Worm (Caenorhabditis elegans) whole organism, mixed stage, embryonic: ENCODE data around the gene cnc-2.

Source experiments
- ceh-39 ChIP-seq: fragments of 150-350 bp; optimal IDR thresholded peaks from 2 replicates; lab custom pipeline; 2014; ENCODE audit warnings: missing biosample characterization, missing genetic modification characterization
- elt-1 ChIP-seq: sonication (generic microtip); optimal IDR thresholded peaks from 2 replicates; lab custom pipeline; 2017; ENCODE audit warnings: missing genetic modification characterization, mild to moderate bottlenecking, missing compliant biosample characterization, antibody characterized with exemption, moderate library complexity, borderline replicate concordance; ENCODE audit not compliant: insufficient read depth
- ham-2 ChIP-seq: fragments of 200-800 bp; sonication (Bioruptor generic); optimal IDR thresholded peaks from 2 replicates; lab custom pipeline; 2018; ENCODE audit warnings: mild to moderate bottlenecking, missing genetic modification characterization, missing compliant biosample characterization
- lin-13 ChIP-seq: fragments of 150-350 bp; optimal IDR thresholded peaks from 2 replicates; lab custom pipeline; 2014; ENCODE audit warnings: missing biosample characterization, missing genetic modification characterization
- nhr-76 ChIP-seq: sonication (generic microtip); optimal IDR thresholded peaks from 2 replicates; lab custom pipeline; 2017; ENCODE audit warnings: missing biosample characterization, missing genetic modification characterization
- snpc-4 ChIP-seq: fragments of 150-350 bp; optimal IDR thresholded peaks from 2 replicates; lab custom pipeline; 2014; ENCODE audit warnings: missing biosample characterization, missing genetic modification characterization

- no peak for TF ChIP-seq lin-13
- TF ChIP-seq ham-2, result no peak
- TF ChIP-seq ceh-39 (tag; lab: Kevin White, UChicago), result no peak
- TF ChIP-seq elt-1, result no peak
- TF ChIP-seq nhr-76 (tag; lab: Kevin White, UChicago), result no peak
- no peak for TF ChIP-seq snpc-4 (tag; lab: Kevin White, UChicago)
Observed at ce11 chrV:1410727-1411126, 39.3 kb downstream of the cnc-2 start.
